Worm (Caenorhabditis elegans) whole organism, L4 larva: ENCODE measurements around the gene daf-15.

Experiments
- F26F4.8 ChIP-seq: fragments of 200-800 bp; sonication (Bioruptor generic); conservative IDR thresholded peaks from 2 replicates; pipeline ENCODE4 v1.3.6; 2022; ENCODE audit warnings: missing genetic modification characterization, missing compliant biosample characterization
- R02D3.7 ChIP-seq: fragments of 150-350 bp; sonication (generic microtip); optimal IDR thresholded peaks from 3 replicates; lab custom pipeline; 2014; ENCODE audit warnings: missing biosample characterization, missing genetic modification characterization
- aly-2 ChIP-seq: sonication (generic microtip); optimal IDR thresholded peaks from 2 replicates; lab custom pipeline; 2018; ENCODE audit warnings: missing biosample characterization, missing genetic modification characterization
- snpc-4 ChIP-seq: fragments of 150-350 bp; optimal IDR thresholded peaks from 2 replicates; lab custom pipeline; 2014; ENCODE audit warnings: missing biosample characterization, missing genetic modification characterization

- TF ChIP-seq R02D3.7 (tag; lab: Kevin White, UChicago) (no peak), aly-2 (tag; lab: Kevin White, UChicago) (no peak), snpc-4 (tag; lab: Kevin White, UChicago) (no peak), F26F4.8 (GFP tag; lab: Robert Waterston, UW) (no peak)
Observed at ce11 chrIV:9396118-9396517, 10.1 kb downstream of the daf-15 start, which contains the start of gene col-121.
